Fruit fly (Drosophila melanogaster) whole organism, prepupa: Measurements from ENCODE around the gene U2af50.
A peak's percentile ranks its signal among the peaks of the same experiment; 100 is the strongest.

Experiments
- CG11294 ChIP-seq: fragments of 200-800 bp; sonication (Bioruptor generic); IDR thresholded peaks from 2 replicates; pipeline ENCODE4 v1.3.6; 2022; ENCODE audit warnings: missing biosample characterization, missing genetic modification characterization
- CG11902 ChIP-seq: fragments of 200-800 bp; sonication (Bioruptor generic); optimal IDR thresholded peaks from 3 replicates; lab custom pipeline; 2016; ENCODE audit warnings: missing biosample characterization, missing genetic modification characterization
- CG15336 ChIP-seq: fragments of 200-800 bp; sonication (Bioruptor generic); IDR thresholded peaks from 2 replicates; pipeline ENCODE4 v1.3.6; 2022; ENCODE audit warnings: missing biosample characterization, missing genetic modification characterization
- CG16779 ChIP-seq: fragments of 200-800 bp; sonication (Bioruptor generic); optimal IDR thresholded peaks from 3 replicates; lab custom pipeline; 2017; ENCODE audit warnings: missing biosample characterization, mild to moderate bottlenecking, missing genetic modification characterization
- CG3032 ChIP-seq: fragments of 200-800 bp; optimal IDR thresholded peaks from 2 replicates; lab custom pipeline; 2019; ENCODE audit warnings: missing biosample characterization, mild to moderate bottlenecking, missing genetic modification characterization, moderate library complexity
- CG31627 ChIP-seq: fragments of 200-800 bp; sonication (Bioruptor generic); optimal IDR thresholded peaks from 3 replicates; lab custom pipeline; 2016; ENCODE audit warnings: missing biosample characterization, missing genetic modification characterization
- CG32006 ChIP-seq: fragments of 200-800 bp; sonication (Bioruptor generic); optimal IDR thresholded peaks from 3 replicates; lab custom pipeline; 2017; ENCODE audit warnings: missing biosample characterization, mild to moderate bottlenecking, missing genetic modification characterization
- CG34406 ChIP-seq: fragments of 200-800 bp; sonication (Bioruptor generic); optimal IDR thresholded peaks from 3 replicates; lab custom pipeline; 2016; ENCODE audit warnings: missing biosample characterization, missing genetic modification characterization
- CG3919 ChIP-seq: fragments of 200-800 bp; sonication (Bioruptor generic); optimal IDR thresholded peaks from 3 replicates; lab custom pipeline; 2016; ENCODE audit warnings: missing biosample characterization, missing genetic modification characterization
- CG4318 ChIP-seq: fragments of 200-800 bp; sonication (Bioruptor generic); optimal IDR thresholded peaks from 3 replicates; lab custom pipeline; 2017; ENCODE audit warnings: missing biosample characterization, mild to moderate bottlenecking, missing genetic modification characterization
- CG6276 ChIP-seq: fragments of 200-800 bp; sonication (Bioruptor generic); optimal IDR thresholded peaks from 2 replicates; lab custom pipeline; 2017; ENCODE audit warnings: missing biosample characterization, mild to moderate bottlenecking, missing genetic modification characterization
- CG6792 ChIP-seq: fragments of 200-800 bp; sonication (Bioruptor generic); optimal IDR thresholded peaks from 3 replicates; lab custom pipeline; 2016; ENCODE audit warnings: missing biosample characterization, missing genetic modification characterization
- CG6808 ChIP-seq: fragments of 200-800 bp; sonication (Bioruptor generic); optimal IDR thresholded peaks from 3 replicates; lab custom pipeline; 2017; ENCODE audit warnings: missing biosample characterization, missing genetic modification characterization, mild to moderate bottlenecking, moderate library complexity, missing genetic modification reagents
- CG6854 ChIP-seq: fragments of 200-800 bp; sonication (Bioruptor generic); optimal IDR thresholded peaks from 2 replicates; lab custom pipeline; 2017; ENCODE audit warnings: missing biosample characterization, mild to moderate bottlenecking, missing genetic modification characterization
- CG7368 ChIP-seq: fragments of 200-800 bp; sonication (Bioruptor generic); optimal IDR thresholded peaks from 3 replicates; lab custom pipeline; 2016; ENCODE audit warnings: missing biosample characterization, missing genetic modification characterization
- CG8319 ChIP-seq: fragments of 200-800 bp; sonication (Bioruptor generic); optimal IDR thresholded peaks from 3 replicates; lab custom pipeline; 2016; ENCODE audit warnings: missing biosample characterization, missing genetic modification characterization
- CG8632 ChIP-seq: fragments of 200-800 bp; sonication (Bioruptor generic); optimal IDR thresholded peaks from 3 replicates; lab custom pipeline; 2016; ENCODE audit warnings: missing biosample characterization, missing genetic modification characterization
- CG9139 ChIP-seq: fragments of 200-800 bp; sonication (Bioruptor generic); optimal IDR thresholded peaks from 3 replicates; lab custom pipeline; 2017; ENCODE audit warnings: missing biosample characterization, mild to moderate bottlenecking, missing genetic modification characterization
- Eip78C ChIP-seq: fragments of 200-800 bp; sonication (Bioruptor generic); peaks from one replicate; lab custom pipeline; 2016; ENCODE audit warnings: missing biosample characterization, missing genetic modification characterization
- Ets21C ChIP-seq: fragments of 200-800 bp; sonication (Bioruptor generic); optimal IDR thresholded peaks from 3 replicates; lab custom pipeline; 2016; ENCODE audit warnings: missing biosample characterization, missing genetic modification characterization
- Ets96B ChIP-seq: fragments of 200-800 bp; optimal IDR thresholded peaks from 2 replicates; lab custom pipeline; 2019; ENCODE audit warnings: missing biosample characterization, mild to moderate bottlenecking, missing genetic modification characterization, moderate library complexity
- Hr39 ChIP-seq: fragments of 200-800 bp; sonication (Bioruptor generic); optimal IDR thresholded peaks from 2 replicates; lab custom pipeline; 2016; ENCODE audit warnings: missing biosample characterization, missing genetic modification characterization
- Lpt ChIP-seq: fragments of 200-800 bp; sonication (Bioruptor generic); optimal IDR thresholded peaks from 3 replicates; lab custom pipeline; 2016; ENCODE audit warnings: missing biosample characterization, missing genetic modification characterization
- OdsH ChIP-seq: fragments of 200-800 bp; sonication (Bioruptor generic); optimal IDR thresholded peaks from 3 replicates; lab custom pipeline; 2016; ENCODE audit warnings: missing biosample characterization, missing genetic modification characterization
- Smox ChIP-seq: fragments of 200-800 bp; sonication (Bioruptor generic); optimal IDR thresholded peaks from 3 replicates; lab custom pipeline; 2016; ENCODE audit warnings: missing biosample characterization, missing genetic modification characterization
- Sox14 ChIP-seq: fragments of 200-800 bp; sonication (Bioruptor generic); optimal IDR thresholded peaks from 3 replicates; lab custom pipeline; 2016; ENCODE audit warnings: missing biosample characterization, missing genetic modification characterization
- achi ChIP-seq: fragments of 200-800 bp; sonication (Bioruptor generic); optimal IDR thresholded peaks from 3 replicates; lab custom pipeline; 2016; ENCODE audit warnings: missing biosample characterization, missing genetic modification characterization
- cyc ChIP-seq: fragments of 200-800 bp; sonication (Bioruptor generic); optimal IDR thresholded peaks from 3 replicates; lab custom pipeline; 2016; ENCODE audit warnings: missing biosample characterization, missing genetic modification characterization
- esn ChIP-seq: fragments of 200-800 bp; sonication (Bioruptor generic); optimal IDR thresholded peaks from 2 replicates; lab custom pipeline; 2016; ENCODE audit warnings: missing biosample characterization, mild to moderate bottlenecking, missing genetic modification characterization, moderate library complexity
- fkh ChIP-seq: fragments of 200-800 bp; sonication (Bioruptor generic); optimal IDR thresholded peaks from 3 replicates; lab custom pipeline; 2017; ENCODE audit warnings: missing biosample characterization, mild to moderate bottlenecking, missing genetic modification characterization, moderate library complexity
- lz ChIP-seq: fragments of 200-800 bp; sonication (Bioruptor generic); optimal IDR thresholded peaks from 3 replicates; lab custom pipeline; 2016; ENCODE audit warnings: missing biosample characterization, missing genetic modification characterization
- salr ChIP-seq, 2 experiments: fragments of 200-800 bp; sonication (Bioruptor generic); optimal IDR thresholded peaks; 3 replicates each; lab custom pipeline; 2016 to 2018; ENCODE audit warnings: missing biosample characterization in 2 of 2, missing genetic modification characterization in 2 of 2, mild to moderate bottlenecking in 1 of 2
- svp ChIP-seq: fragments of 200-800 bp; sonication (Bioruptor generic); peaks from one replicate; lab custom pipeline; 2016; ENCODE audit warnings: missing biosample characterization, missing genetic modification characterization
- vri ChIP-seq: fragments of 200-800 bp; sonication (Bioruptor generic); optimal IDR thresholded peaks from 3 replicates; lab custom pipeline; 2016; ENCODE audit warnings: missing biosample characterization, mild to moderate bottlenecking, missing genetic modification characterization

U2af50 gene

dm6 chrX:16318858-16319557, 39.8 kb downstream of the U2af50 start (continued):
- TF ChIP-seq Ets21C (GFP tag; lab: Kevin White, UChicago) (peak; percentile 50), CG9139 (GFP tag; lab: Kevin White, UChicago) (no peak), CG8319 (GFP tag; lab: Kevin White, UChicago) (peak; percentile 57), Hr39 (GFP tag; lab: Kevin White, UChicago) (peak; percentile 73), Ets96B (tag; lab: Kevin White, UChicago) (peak; percentile 74), salr (GFP tag; optimal IDR thresholded peaks at IDR 0.05; lab: Kevin White, UChicago) (no peak), CG15336 (peak; percentile 75), CG11294 (GFP tag; lab: Robert Waterston, UW) (0 out of 2 replicates have a peak, but pooled peaks have one; percentile 44), svp (GFP tag; lab: Kevin White, UChicago) (peak; percentile 72), CG3919 (no peak), CG32006 (peak; percentile 77), CG4318 (GFP tag; lab: Kevin White, UChicago) (peak; percentile 58), vri (GFP tag; lab: Kevin White, UChicago) (peak; percentile 87), CG11902 (peak; percentile 51), CG8632 (peak; percentile 67), CG16779 (tag; lab: Kevin White, UChicago) (no peak), CG6808 (GFP tag; lab: Kevin White, UChicago) (peak; percentile 44), CG6276 (peak; percentile 22), CG34406 (GFP tag; lab: Kevin White, UChicago) (peak; percentile 40), fkh (peak; percentile 83), Smox (GFP tag; lab: Kevin White, UChicago) (no peak), cyc (peak; percentile 64), Sox14 (GFP tag; lab: Kevin White, UChicago) (peak; percentile 71), Lpt (GFP tag; lab: Kevin White, UChicago) (peak; percentile 72), lz (GFP tag; lab: Kevin White, UChicago) (peak; percentile 42), CG6854 (no peak), CG31627 (GFP tag; lab: Kevin White, UChicago) (peak; percentile 65), CG7368 (GFP tag; lab: Kevin White, UChicago) (no peak)

- TF ChIP-seq fkh, result peak; percentile 53
- TF ChIP-seq Eip78C, result peak; percentile 74
- TF ChIP-seq CG6792 (GFP tag; lab: Kevin White, UChicago), result no peak
- no peak for TF ChIP-seq Hr39 (GFP tag; lab: Kevin White, UChicago)
- no peak for TF ChIP-seq vri (GFP tag; lab: Kevin White, UChicago)
- peak; percentile 23 for TF ChIP-seq esn (GFP tag; lab: Kevin White, UChicago)
- peak; percentile 7 for TF ChIP-seq CG3032
These were observed 45.6 kb downstream of the U2af50 start, which contains the start of the genes CG9915 and SWIP for dm6 chrX:16313078-16313875. CG9915 (minus strand) TSS chrX:16313138. SWIP (plus strand) TSS chrX:16313709.

- TF ChIP-seq CG34406 (GFP tag; lab: Kevin White, UChicago) (no peak), achi (GFP tag; lab: Kevin White, UChicago) (no peak), CG9139 (GFP tag; lab: Kevin White, UChicago) (no peak), OdsH (GFP tag; lab: Kevin White, UChicago) (no peak), CG6854 (no peak), Ets21C (GFP tag; lab: Kevin White, UChicago) (no peak)
These were observed 49.1 kb downstream of the U2af50 start for dm6 chrX:16309764-16310163.
